Worm (Caenorhabditis elegans) whole organism, dauer: ENCODE data around the gene F07C6.6.

ENCODE experiments used
- unc-62 ChIP-seq: sonication (generic microtip); optimal IDR thresholded peaks from 2 replicates; lab custom pipeline; 2017; ENCODE audit warnings: missing biosample characterization, missing genetic modification reagents, missing genetic modification characterization

The F07C6.6 gene

DNA sequence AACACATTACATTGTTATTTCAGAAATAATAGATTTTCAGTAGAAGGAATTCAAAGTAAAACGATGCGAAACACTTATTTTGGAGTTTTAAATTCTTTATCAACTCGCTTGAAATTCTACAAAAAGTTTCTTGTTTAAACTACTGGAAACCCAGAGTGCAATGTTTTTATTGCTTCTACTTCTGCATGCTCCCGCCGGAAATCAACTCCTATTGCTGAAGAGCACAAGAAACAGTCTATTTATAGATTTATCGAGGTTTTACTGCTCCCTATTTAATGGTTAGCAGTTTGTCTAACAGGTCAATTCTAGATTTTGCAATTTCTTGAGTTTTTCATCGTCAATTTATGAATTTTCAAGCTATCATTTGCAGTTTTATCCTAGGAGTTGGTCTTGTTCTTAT, at the start of gene F07C6.6:
F07C6.6 (plus strand) TSS at position 301 of the 400 bp plus-strand sequence.
- no peak for TF ChIP-seq unc-62 (GFP tag; lab: Kevin White, UChicago)

ce11 chrIV:12743680-12744079, 48.9 kb upstream of the F07C6.6 start:
- no peak for TF ChIP-seq unc-62 (GFP tag; lab: Kevin White, UChicago)

- TF ChIP-seq unc-62 (GFP tag; lab: Kevin White, UChicago): no peak
Observed at ce11 chrIV:12744713-12745112, 47.9 kb upstream of the F07C6.6 start, which contains the start of gene C36H8.1. TSS of gene C36H8.1 (minus strand) at chrIV:12744813.

- TF ChIP-seq unc-62 (GFP tag; lab: Kevin White, UChicago): no peak
Observed at ce11 chrIV:12746284-12746683, 46.3 kb upstream of the F07C6.6 start, which contains the start of gene inx-6. TSS of gene inx-6 (plus strand) at chrIV:12746584.

DNA sequence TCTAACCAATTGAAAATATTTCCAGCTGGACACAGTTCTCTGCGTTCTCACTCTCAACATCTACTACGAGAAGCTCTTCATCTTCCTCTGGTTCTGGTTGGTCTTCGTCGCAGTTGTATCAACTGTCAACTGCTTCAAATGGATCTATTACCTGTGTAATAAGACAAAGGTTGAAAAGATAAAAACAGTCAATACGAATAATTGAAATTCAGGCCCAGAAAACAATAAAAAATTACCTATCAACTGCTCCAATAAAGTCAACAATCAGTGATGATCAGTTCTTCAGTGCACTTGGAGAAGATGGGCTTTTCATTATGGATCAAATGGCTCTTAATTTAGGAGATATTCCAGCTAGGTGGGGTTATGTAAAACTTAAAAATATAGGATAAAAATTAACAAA, 43.8 kb upstream of the F07C6.6 start:
- TF ChIP-seq unc-62 (GFP tag; lab: Kevin White, UChicago): no peak

- no peak for TF ChIP-seq unc-62 (GFP tag; lab: Kevin White, UChicago)
Observed at ce11 chrIV:12754170-12754569, 38.4 kb upstream of the F07C6.6 start.

DNA sequence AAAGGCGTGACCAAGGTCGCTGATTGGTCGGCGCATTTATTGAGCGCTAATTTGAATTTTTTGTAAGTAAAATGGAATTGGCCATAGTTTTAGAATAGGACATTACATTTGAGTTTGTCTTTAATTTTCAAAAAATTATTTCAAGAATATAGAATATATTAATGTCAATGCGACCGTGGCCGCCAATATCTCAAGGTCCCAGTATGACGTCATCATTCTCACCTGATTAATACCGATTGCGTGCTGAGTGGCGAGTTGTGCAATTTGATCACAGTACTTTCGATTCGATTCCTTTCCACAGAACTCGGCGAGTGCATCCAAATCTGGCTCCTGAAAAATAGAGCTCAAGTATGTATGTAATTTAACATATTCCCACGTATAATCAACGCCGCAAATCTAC, 37.0 kb upstream of the F07C6.6 start:
- TF ChIP-seq unc-62 (GFP tag; lab: Kevin White, UChicago): no peak

ce11 chrIV:12757470-12757869, 35.1 kb upstream of the F07C6.6 start, which contains the start of gene flp-9:
TSS of gene flp-9 (minus strand) at chrIV:12757570.
- TF ChIP-seq unc-62 (GFP tag; lab: Kevin White, UChicago): no peak

ce11 chrIV:12762782-12763181, 29.8 kb upstream of the F07C6.6 start:
- no peak for TF ChIP-seq unc-62 (GFP tag; lab: Kevin White, UChicago)

ce11 chrIV:12765067-12765466, 27.5 kb upstream of the F07C6.6 start, which contains the start of gene ZK897.10:
TSS of gene ZK897.10 (plus strand) at chrIV:12765351.
- TF ChIP-seq unc-62 (GFP tag; lab: Kevin White, UChicago): no peak

ce11 chrIV:12771414-12771813, 21.2 kb upstream of the F07C6.6 start:
- TF ChIP-seq unc-62 (GFP tag; lab: Kevin White, UChicago): no peak

DNA sequence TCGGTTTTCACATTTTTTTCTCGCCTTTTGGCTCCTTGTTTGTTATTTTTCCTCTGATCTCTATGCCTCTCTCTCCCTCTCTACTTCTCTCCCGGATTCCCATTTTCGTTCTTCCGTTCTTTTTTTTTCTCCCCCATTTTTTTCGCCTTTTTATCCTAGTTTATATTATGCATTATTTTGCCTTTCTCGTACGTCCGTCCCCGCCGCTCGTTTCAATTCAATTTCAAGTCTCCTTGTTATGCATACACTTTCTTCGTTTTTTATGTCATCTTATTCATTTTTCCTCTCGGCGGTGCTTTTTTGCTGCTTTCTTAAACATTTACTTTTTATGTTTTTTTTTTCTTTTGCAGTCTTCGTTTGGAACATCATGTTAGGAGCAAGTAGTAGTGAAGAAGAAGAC, 19.1 kb upstream of the F07C6.6 start, which contains the start of gene unc-31:
unc-31 (plus strand) TSS at position 349 of the 400 bp plus-strand sequence.
- TF ChIP-seq unc-62 (GFP tag; lab: Kevin White, UChicago): no peak

DNA sequence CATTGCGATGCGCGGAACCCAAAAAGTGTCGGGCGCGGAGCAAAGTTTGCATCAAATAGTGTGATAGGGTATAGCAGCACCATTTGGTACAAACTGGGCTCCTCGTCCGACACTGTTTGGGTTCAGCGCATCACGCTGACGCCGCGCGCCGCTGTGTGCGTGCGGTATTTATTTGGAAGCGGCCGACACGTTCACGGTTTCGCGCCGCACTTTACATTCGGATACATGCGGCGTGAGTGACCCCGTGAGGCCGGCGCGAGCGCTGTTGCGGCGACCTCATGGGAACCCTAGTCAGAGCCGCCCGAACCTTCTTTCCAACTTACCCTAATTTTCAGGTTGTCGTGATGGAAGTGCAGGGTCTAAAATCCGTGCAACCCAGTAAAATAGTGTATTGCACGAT, 11.6 kb upstream of the F07C6.6 start:
- TF ChIP-seq unc-62 (GFP tag; lab: Kevin White, UChicago): no peak

- TF ChIP-seq unc-62 (GFP tag; lab: Kevin White, UChicago): no peak
Observed at ce11 chrIV:12781804-12782449, 10.7 kb upstream of the F07C6.6 start.

ce11 chrIV:12783165-12783564, 9.4 kb upstream of the F07C6.6 start:
- TF ChIP-seq unc-62 (GFP tag; lab: Kevin White, UChicago): no peak

ce11 chrIV:12785988-12786387, 6.6 kb upstream of the F07C6.6 start:
- TF ChIP-seq unc-62 (GFP tag; lab: Kevin White, UChicago): no peak

DNA sequence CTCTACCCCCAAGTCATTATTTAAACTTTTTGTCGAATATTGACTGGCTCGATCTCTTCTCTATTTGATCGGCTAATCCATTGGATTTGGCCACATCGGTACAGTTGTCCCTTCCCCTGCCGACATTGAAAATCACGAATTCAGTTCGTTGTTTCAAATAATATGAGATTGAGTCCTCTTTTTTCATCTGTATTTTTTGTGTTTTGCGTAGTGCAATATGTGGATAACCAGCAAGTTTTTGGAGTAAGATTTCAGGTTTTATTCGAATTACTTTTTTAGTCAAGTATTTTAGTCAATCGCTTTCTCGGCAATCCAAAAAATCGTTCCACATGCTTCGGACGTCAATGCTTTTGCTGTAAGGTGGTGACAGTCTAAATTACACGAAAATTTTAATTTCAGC, 3.5 kb upstream of the F07C6.6 start, which contains the start of gene F07C6.3:
F07C6.3 (plus strand) TSS at position 148 of the 400 bp plus-strand sequence.
- no peak for TF ChIP-seq unc-62 (GFP tag; lab: Kevin White, UChicago)
